Worm (Caenorhabditis elegans) whole organism, midembryonic: ENCODE data around the gene clc-4.

Experiments used
- T22C8.4 ChIP-seq: fragments of 200-800 bp; sonication (Bioruptor generic); IDR thresholded peaks from 2 replicates; pipeline ENCODE4 v1.3.6; 2022; ENCODE audit warnings: missing genetic modification characterization, missing compliant biosample characterization
- cog-1 ChIP-seq: sonication (generic microtip); optimal IDR thresholded peaks from 2 replicates; lab custom pipeline; 2016; ENCODE audit warnings: missing genetic modification characterization, missing compliant biosample characterization
- flt-1 ChIP-seq: fragments of 200-800 bp; sonication (Bioruptor generic); IDR thresholded peaks from 2 replicates; pipeline ENCODE4 v1.3.6; 2022; ENCODE audit warnings: missing genetic modification characterization, missing compliant biosample characterization
- klf-2 ChIP-seq: fragments of 200-800 bp; sonication (Bioruptor generic); conservative IDR thresholded peaks from 2 replicates; pipeline ENCODE4 v1.3.6; 2022; ENCODE audit warnings: missing genetic modification reagents, missing genetic modification characterization, missing compliant biosample characterization
- med-1 ChIP-seq: sonication (generic microtip); optimal IDR thresholded peaks from 2 replicates; lab custom pipeline; 2017; ENCODE audit warnings: missing genetic modification characterization, mild to moderate bottlenecking, missing compliant biosample characterization, antibody characterized with exemption, missing genetic modification reagents; ENCODE audit not compliant: insufficient read depth
- tab-1 ChIP-seq: fragments of 200-800 bp; sonication (Bioruptor generic); IDR thresholded peaks from 2 replicates; pipeline ENCODE4 v1.3.6; 2022; ENCODE audit warnings: missing genetic modification characterization, missing compliant biosample characterization
- ztf-29 ChIP-seq: fragments of 200-800 bp; sonication (Bioruptor generic); IDR thresholded peaks from 2 replicates; pipeline ENCODE4 v1.3.6; 2022; ENCODE audit warnings: missing genetic modification reagents, missing genetic modification characterization, missing compliant biosample characterization

DNA sequence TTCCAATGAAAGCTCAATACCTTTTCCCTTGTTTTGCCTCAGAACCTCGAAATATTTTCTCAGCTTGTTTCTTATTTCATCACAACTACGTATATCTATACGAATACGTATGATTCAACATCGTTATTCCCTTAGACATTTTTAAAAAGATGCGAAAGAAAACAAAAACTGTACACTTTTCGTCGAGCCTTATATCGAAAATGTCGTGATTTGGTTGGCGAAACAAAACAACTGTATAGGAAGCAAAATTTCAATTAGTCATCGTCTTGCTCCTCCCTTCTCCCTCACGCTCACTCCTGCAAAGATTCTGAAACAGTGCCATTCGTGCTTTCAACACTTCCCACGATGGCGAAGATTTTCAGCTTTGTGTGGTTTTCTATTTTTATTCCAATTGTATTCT lies 3.5 kb upstream of the clc-4 start, which contains the start of gene ttr-14:
- TF ChIP-seq tab-1 (GFP tag; lab: Robert Waterston, UW) (no peak), flt-1 (GFP tag; lab: Robert Waterston, UW) (no peak), cog-1 (no peak), med-1 (GFP tag; lab: Kevin White, UChicago) (no peak), ztf-29 (no peak), klf-2 (GFP tag; lab: Robert Waterston, UW) (no peak), T22C8.4 (GFP tag; lab: Robert Waterston, UW) (no peak)
